Worm (Caenorhabditis elegans) whole organism, L2 larva: ENCODE results near the gene F58E6.13.

Source experiments
- ZK546.5 ChIP-seq: sonication (generic microtip); optimal IDR thresholded peaks from 2 replicates; lab custom pipeline; 2017; ENCODE audit warnings: missing biosample characterization, missing genetic modification characterization
- egl-27 ChIP-seq: sonication (generic microtip); optimal IDR thresholded peaks from 3 replicates; lab custom pipeline; 2017; ENCODE audit warnings: missing biosample characterization, missing genetic modification reagents, missing genetic modification characterization
- fos-1 ChIP-seq: fragments of 150-350 bp; optimal IDR thresholded peaks from 2 replicates; lab custom pipeline; 2014; ENCODE audit warnings: missing biosample characterization, missing genetic modification characterization
- lsy-2 ChIP-seq, 2 experiments: fragments of 150-350 bp in 1 of 2; sonication (generic microtip) in 1 of 2; optimal IDR thresholded peaks; 2 replicates each; lab custom pipeline; 2014 to 2017; ENCODE audit warnings: missing biosample characterization in 2 of 2, missing genetic modification characterization in 2 of 2
- nhr-11 ChIP-seq: fragments of 150-350 bp; optimal IDR thresholded peaks from 2 replicates; lab custom pipeline; 2014; ENCODE audit warnings: missing biosample characterization, missing genetic modification characterization
- snpc-4 ChIP-seq: fragments of 150-350 bp; optimal IDR thresholded peaks from 2 replicates; lab custom pipeline; 2014; ENCODE audit warnings: missing biosample characterization, missing genetic modification characterization
- unc-62 ChIP-seq: fragments of 150-350 bp; optimal IDR thresholded peaks from 2 replicates; lab custom pipeline; 2014; ENCODE audit warnings: missing biosample characterization, missing genetic modification reagents, missing genetic modification characterization

DNA sequence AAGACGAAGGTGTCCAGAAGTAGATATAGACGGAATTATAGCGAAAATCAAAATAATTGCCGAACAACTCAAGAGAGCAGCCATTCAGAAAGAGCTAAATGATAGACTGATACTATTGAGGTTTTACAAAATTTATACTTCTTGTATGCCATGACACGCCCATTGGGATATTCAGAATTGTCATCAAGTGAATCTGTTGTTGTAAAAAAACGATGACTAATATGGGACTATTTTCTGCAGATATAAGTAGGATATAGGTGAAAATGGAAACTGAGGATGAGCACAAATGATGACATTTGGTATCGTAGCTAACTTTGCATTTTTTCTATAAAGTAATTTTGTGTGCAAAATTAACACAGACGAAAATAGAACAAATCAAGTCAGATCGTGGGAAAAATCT lies 10.7 kb downstream of the F58E6.13 start, which contains the start of gene F58E6.8:
- TF ChIP-seq unc-62 (no peak), snpc-4 (tag; lab: Kevin White, UChicago) (no peak), egl-27 (tag; lab: Kevin White, UChicago) (no peak), lsy-2 (tag; optimal IDR thresholded peaks at IDR 0.05; lab: Kevin White, UChicago) (no peak), ZK546.5 (no peak), fos-1 (no peak), nhr-11 (tag; lab: Kevin White, UChicago) (no peak)
